Worm (Caenorhabditis elegans): ENCODE results near the gene C27A7.9.

C27A7.9 gene

ce11 chrV:12162906-12163305 lies 8.5 kb upstream of the C27A7.9 start, which contains the start of gene srj-4:
Gene srj-4 (plus strand): TSS chrV:12163206.
- TF ChIP-seq F39B2.1 (GFP tag; IDR thresholded peaks at IDR 0.05) = no peak
- TF ChIP-seq egrh-3 (GFP tag; IDR thresholded peaks at IDR 0.05) = no peak
- TF ChIP-seq ceh-58 (GFP tag; IDR thresholded peaks at IDR 0.05) = no peak
- TF ChIP-seq C17E4.6 (GFP tag; IDR thresholded peaks at IDR 0.05) = no peak

- TF ChIP-seq B0019.2 (GFP tag; conservative IDR thresholded peaks at IDR 0.05) (no peak), let-526 (GFP tag; IDR thresholded peaks at IDR 0.05) (no peak), F55B11.4 (tag; optimal IDR thresholded peaks at IDR 0.05; ENCODE audit: borderline replicate concordance, insufficient read depth) (no peak), ZK185.1 (tag; optimal IDR thresholded peaks at IDR 0.05; ENCODE audit: poor library complexity, severe bottlenecking) (no peak)
These were observed 7.8 kb upstream of the C27A7.9 start, which contains the start of gene C27A7.5 for ce11 chrV:12162220-12162619. Gene C27A7.5 (minus strand): TSS chrV:12162320.

- TF ChIP-seq F55B11.4 (tag; optimal IDR thresholded peaks at IDR 0.05; ENCODE audit: borderline replicate concordance, insufficient read depth) = no peak
These were observed 6.7 kb upstream of the C27A7.9 start for ce11 chrV:12161157-12161556.

DNA sequence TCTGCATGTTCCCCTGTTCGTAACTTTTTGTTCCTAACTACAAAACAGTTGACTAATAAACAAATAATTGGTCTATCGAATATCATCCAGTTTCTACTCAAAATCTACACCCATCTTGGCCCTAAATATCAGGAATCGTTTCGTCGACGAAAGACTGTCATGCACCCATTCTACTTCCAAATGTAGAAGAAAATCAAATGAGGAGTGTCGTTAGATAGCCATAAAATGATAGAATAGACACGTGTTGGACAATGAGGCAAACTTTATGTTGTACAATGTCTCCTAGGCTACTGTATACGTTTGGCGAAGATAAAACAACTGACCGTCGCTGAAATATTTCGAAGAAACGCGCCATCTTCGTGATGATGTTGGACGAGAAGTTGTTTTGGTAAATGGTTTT lies 5.5 kb upstream of the C27A7.9 start:
- no peak for TF ChIP-seq tbx-9 (tag; optimal IDR thresholded peaks at IDR 0.05; ENCODE audit: borderline replicate concordance)
- no peak for TF ChIP-seq hlh-12 (tag; optimal IDR thresholded peaks at IDR 0.05)
- TF ChIP-seq sea-2 (GFP tag; IDR thresholded peaks at IDR 0.05) = no peak
- no peak for TF ChIP-seq D2030.7 (GFP tag; IDR thresholded peaks at IDR 0.05)
- no peak for TF ChIP-seq ztf-25 (GFP tag; IDR thresholded peaks at IDR 0.05)
- no peak for TF ChIP-seq dpl-1 (GFP tag; optimal IDR thresholded peaks at IDR 0.05)
- TF ChIP-seq ztf-26 (tag; optimal IDR thresholded peaks at IDR 0.05) = no peak
- TF ChIP-seq nfya-1 (tag; optimal IDR thresholded peaks at IDR 0.05; ENCODE audit: borderline replicate concordance, insufficient read depth) = no peak

DNA sequence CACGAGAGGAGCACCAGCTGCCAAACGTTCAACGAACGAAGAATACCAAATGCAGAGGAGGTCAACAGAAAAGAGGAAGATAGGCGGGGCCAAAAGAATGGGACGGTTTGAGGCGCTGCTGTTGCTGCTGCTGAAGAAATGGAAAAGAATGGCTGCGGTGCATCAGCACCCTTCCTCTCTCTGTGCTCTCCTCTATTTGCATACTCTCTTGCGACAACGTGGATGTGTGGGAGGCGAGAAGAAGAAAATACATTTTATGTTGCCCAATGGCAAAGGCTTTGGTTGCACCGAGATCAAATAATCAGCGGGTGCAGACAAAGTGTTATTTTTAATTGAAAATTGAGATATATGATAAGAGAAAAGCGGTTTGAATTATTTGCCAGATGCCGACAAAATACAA lies 3.9 kb upstream of the C27A7.9 start:
- 0 out of 2 replicates have a peak, but pooled peaks have one; percentile 21 for TF ChIP-seq egrh-3 (GFP tag; IDR thresholded peaks at IDR 0.05)
- no peak for TF ChIP-seq akir-1 (GFP tag; optimal IDR thresholded peaks at IDR 0.05)
- TF ChIP-seq ztf-6 (GFP tag; IDR thresholded peaks at IDR 0.05) = 0 out of 2 replicates have a peak, but pooled peaks have one; percentile 19

- TF ChIP-seq hlh-26 (GFP tag; conservative IDR thresholded peaks at IDR 0.05) = no peak
- no peak for TF ChIP-seq nhr-120 (GFP tag; IDR thresholded peaks at IDR 0.05)
- no peak for TF ChIP-seq dpl-1 (GFP tag; optimal IDR thresholded peaks at IDR 0.05)
- TF ChIP-seq egl-18 (GFP tag; IDR thresholded peaks at IDR 0.05) = no peak
- TF ChIP-seq ztf-25 (GFP tag; IDR thresholded peaks at IDR 0.05) = no peak
- TF ChIP-seq lin-35 (GFP tag; optimal IDR thresholded peaks at IDR 0.05) = no peak
- TF ChIP-seq aptf-2 (GFP tag; conservative IDR thresholded peaks at IDR 0.05) = no peak
- no peak for TF ChIP-seq ccch-3 (GFP tag; optimal IDR thresholded peaks at IDR 0.05)
- no peak for TF ChIP-seq T07F8.4 (tag; optimal IDR thresholded peaks at IDR 0.05)
- TF ChIP-seq rcor-1 (GFP tag; IDR thresholded peaks at IDR 0.05) = no peak
- no peak for TF ChIP-seq hrde-1 (tag; optimal IDR thresholded peaks at IDR 0.05; ENCODE audit: borderline replicate concordance)
- no peak for TF ChIP-seq egrh-3 (GFP tag; IDR thresholded peaks at IDR 0.05)
- TF ChIP-seq mcd-1 (GFP tag; IDR thresholded peaks at IDR 0.05) = no peak
- TF ChIP-seq nhr-80 (tag; optimal IDR thresholded peaks at IDR 0.05) = no peak
These were observed 670 bp downstream of the C27A7.9 start for ce11 chrV:12153784-12154183.
